Fruit fly (Drosophila melanogaster) whole organism, embryonic: Measurements from ENCODE around the gene CG7367.

ENCODE experiments used
- Atf-2 ChIP-seq: fragments of 200-800 bp; sonication (Bioruptor generic); optimal IDR thresholded peaks from 2 replicates; lab custom pipeline; 2016; ENCODE audit warnings: missing biosample characterization, missing genetic modification characterization
- Awh ChIP-seq: fragments of 200-800 bp; sonication (Bioruptor generic); IDR thresholded peaks from 2 replicates; pipeline ENCODE4, ENCODE4 v1.3.6; 2022; ENCODE audit warnings: missing biosample characterization, missing genetic modification characterization
- Blimp-1 ChIP-seq: fragments of 200-800 bp; sonication (Bioruptor generic); optimal IDR thresholded peaks from 3 replicates; lab custom pipeline; 2018; ENCODE audit warnings: missing biosample characterization, missing genetic modification characterization, mild to moderate bottlenecking, moderate library complexity, missing genetic modification reagents
- CG10267 ChIP-seq: fragments of 200-800 bp; sonication (Bioruptor generic); optimal IDR thresholded peaks from 2 replicates; lab custom pipeline; 2018; ENCODE audit warnings: missing biosample characterization, mild to moderate bottlenecking, missing genetic modification characterization, moderate library complexity
- CG10565 ChIP-seq: fragments of 200-800 bp; sonication (Bioruptor generic); optimal IDR thresholded peaks from 3 replicates; lab custom pipeline; 2016; ENCODE audit warnings: missing biosample characterization, mild to moderate bottlenecking, missing genetic modification characterization
- CG11398 ChIP-seq: fragments of 200-800 bp; sonication (Bioruptor generic); optimal IDR thresholded peaks from 2 replicates; lab custom pipeline; 2016; ENCODE audit warnings: missing biosample characterization, missing genetic modification characterization
- CG11504 ChIP-seq: fragments of 200-800 bp; sonication (Bioruptor generic); optimal IDR thresholded peaks from 3 replicates; lab custom pipeline; 2019; ENCODE audit warnings: missing biosample characterization, mild to moderate bottlenecking, missing genetic modification characterization, moderate library complexity
- CG12299 ChIP-seq: fragments of 200-800 bp; sonication (Bioruptor generic); optimal IDR thresholded peaks from 2 replicates; lab custom pipeline; 2018; ENCODE audit warnings: missing biosample characterization, mild to moderate bottlenecking, missing genetic modification characterization
- CG12942 ChIP-seq: fragments of 200-800 bp; sonication (Bioruptor generic); optimal IDR thresholded peaks from 3 replicates; lab custom pipeline; 2016; ENCODE audit warnings: missing biosample characterization, missing genetic modification characterization
- CG1602 ChIP-seq: fragments of 200-800 bp; sonication (Bioruptor generic); optimal IDR thresholded peaks from 3 replicates; lab custom pipeline; 2016; ENCODE audit warnings: missing biosample characterization, missing genetic modification characterization
- CG16779 ChIP-seq: fragments of 200-800 bp; sonication (Bioruptor generic); IDR thresholded peaks from 2 replicates; pipeline ENCODE4 v1.3.6; 2022; ENCODE audit warnings: missing biosample characterization, missing genetic modification characterization
- CG16813 ChIP-seq: fragments of 200-800 bp; sonication (Bioruptor generic); IDR thresholded peaks from 3 replicates; pipeline ENCODE4 v1.3.6; 2022; ENCODE audit warnings: missing biosample characterization, missing genetic modification characterization; ENCODE audit not compliant: partially characterized antibody
- CG2116 ChIP-seq: fragments of 200-800 bp; sonication (Bioruptor generic); optimal IDR thresholded peaks from 3 replicates; lab custom pipeline; 2018; ENCODE audit warnings: missing biosample characterization, mild to moderate bottlenecking, missing genetic modification characterization
- CG2678 ChIP-seq: fragments of 200-800 bp; sonication (Bioruptor generic); optimal IDR thresholded peaks from 3 replicates; lab custom pipeline; 2019; ENCODE audit warnings: missing biosample characterization, mild to moderate bottlenecking, missing genetic modification characterization, moderate library complexity
- CG3995 ChIP-seq: fragments of 200-800 bp; sonication (Bioruptor generic); optimal IDR thresholded peaks from 3 replicates; lab custom pipeline; 2016; ENCODE audit warnings: missing biosample characterization, missing genetic modification characterization
- CG7372 ChIP-seq: fragments of 200-800 bp; sonication (Bioruptor generic); IDR thresholded peaks from 2 replicates; pipeline ENCODE4 v1.3.6; 2022; ENCODE audit warnings: missing biosample characterization, missing genetic modification characterization
- CG7556 ChIP-seq: fragments of 200-800 bp; sonication (Bioruptor generic); optimal IDR thresholded peaks from 2 replicates; lab custom pipeline; 2017; ENCODE audit warnings: missing biosample characterization, mild to moderate bottlenecking, missing genetic modification characterization
- CG7745 ChIP-seq: fragments of 200-800 bp; sonication (Bioruptor generic); optimal IDR thresholded peaks from 2 replicates; lab custom pipeline; 2018; ENCODE audit warnings: missing biosample characterization, mild to moderate bottlenecking, missing genetic modification characterization, moderate library complexity
- CG7786 ChIP-seq: fragments of 200-800 bp; sonication (Bioruptor generic); optimal IDR thresholded peaks from 2 replicates; lab custom pipeline; 2016; ENCODE audit warnings: missing biosample characterization, missing genetic modification characterization
- CG8089 ChIP-seq: fragments of 200-800 bp; sonication (Bioruptor generic); optimal IDR thresholded peaks from 3 replicates; lab custom pipeline; 2016; ENCODE audit warnings: missing biosample characterization, missing genetic modification characterization
- CG9215 ChIP-seq: fragments of 200-800 bp; sonication (Bioruptor generic); IDR thresholded peaks from 2 replicates; pipeline ENCODE4 v1.3.6; 2022; ENCODE audit warnings: missing biosample characterization, missing genetic modification characterization
- CG9932 ChIP-seq: fragments of 200-800 bp; sonication (Bioruptor generic); IDR thresholded peaks from 2 replicates; pipeline ENCODE4 v1.3.6; 2022; ENCODE audit warnings: missing biosample characterization, missing genetic modification characterization
- Dp ChIP-seq: fragments of 200-800 bp; sonication (Bioruptor generic); optimal IDR thresholded peaks from 2 replicates; lab custom pipeline; 2018; ENCODE audit warnings: missing biosample characterization, mild to moderate bottlenecking, missing genetic modification characterization, moderate library complexity
- E2f1 ChIP-seq: fragments of 200-800 bp; sonication (Bioruptor generic); IDR thresholded peaks from 2 replicates; pipeline ENCODE4 v1.3.6; 2022; ENCODE audit warnings: missing biosample characterization, missing genetic modification characterization
- Elba2 ChIP-seq: fragments of 200-800 bp; sonication (Bioruptor generic); optimal IDR thresholded peaks from 3 replicates; lab custom pipeline; 2016; ENCODE audit warnings: missing biosample characterization, missing genetic modification characterization
- HLH3B ChIP-seq: fragments of 200-800 bp; sonication (Bioruptor generic); IDR thresholded peaks from 2 replicates; pipeline ENCODE4 v1.3.6; 2022; ENCODE audit warnings: missing biosample characterization, missing genetic modification characterization
- HLHmδ ChIP-seq: fragments of 200-800 bp; sonication (Bioruptor generic); optimal IDR thresholded peaks from 2 replicates; lab custom pipeline; 2018; ENCODE audit warnings: missing biosample characterization, mild to moderate bottlenecking, missing genetic modification characterization, moderate library complexity
- Hey ChIP-seq: fragments of 200-800 bp; sonication (Bioruptor generic); optimal IDR thresholded peaks from 3 replicates; lab custom pipeline; 2018; ENCODE audit warnings: missing biosample characterization, mild to moderate bottlenecking, missing genetic modification characterization
- Hmx ChIP-seq: fragments of 200-800 bp; sonication (Bioruptor generic); optimal IDR thresholded peaks from 2 replicates; lab custom pipeline; 2016; ENCODE audit warnings: missing biosample characterization, missing genetic modification characterization
- Kr ChIP-seq: fragments of 200-800 bp; sonication (Bioruptor generic); optimal IDR thresholded peaks from 2 replicates; lab custom pipeline; 2017; ENCODE audit warnings: missing biosample characterization, mild to moderate bottlenecking, missing genetic modification characterization
- Lhr ChIP-seq: fragments of 200-800 bp; sonication (Bioruptor generic); optimal IDR thresholded peaks from 3 replicates; lab custom pipeline; 2017; ENCODE audit warnings: mild to moderate bottlenecking, missing biosample characterization, missing genetic modification reagents, missing genetic modification characterization
- Med ChIP-seq: fragments of 200-800 bp; sonication (Bioruptor generic); peaks from one replicate; lab custom pipeline; 2016; ENCODE audit warnings: missing biosample characterization, missing genetic modification characterization, mild to moderate bottlenecking, inconsistent platforms, moderate library complexity
- Sox102F ChIP-seq: fragments of 200-800 bp; sonication (Bioruptor generic); optimal IDR thresholded peaks from 2 replicates; lab custom pipeline; 2018; ENCODE audit warnings: missing biosample characterization, mild to moderate bottlenecking, missing genetic modification characterization, moderate library complexity
- aop ChIP-seq: fragments of 200-800 bp; sonication (Bioruptor generic); IDR thresholded peaks from 2 replicates; pipeline ENCODE4 v1.3.6; 2022; ENCODE audit warnings: missing biosample characterization, missing genetic modification characterization
- az2 ChIP-seq: fragments of 200-800 bp; sonication (Bioruptor generic); optimal IDR thresholded peaks from 3 replicates; lab custom pipeline; 2016; ENCODE audit warnings: missing biosample characterization, missing genetic modification characterization
- cas ChIP-seq: fragments of 200-800 bp; sonication (Bioruptor generic); IDR thresholded peaks from 2 replicates; pipeline ENCODE4 v1.3.6; 2022; ENCODE audit warnings: missing biosample characterization, missing genetic modification characterization
- chn ChIP-seq: fragments of 200-800 bp; sonication (Bioruptor generic); optimal IDR thresholded peaks from 2 replicates; lab custom pipeline; 2016; ENCODE audit warnings: missing biosample characterization, missing genetic modification characterization
- dati ChIP-seq: fragments of 200-800 bp; sonication (Bioruptor generic); IDR thresholded peaks from 2 replicates; pipeline ENCODE4 v1.3.6; 2022; ENCODE audit warnings: missing biosample characterization, missing genetic modification characterization
- dpn ChIP-seq, 2 experiments: fragments of 200-800 bp; sonication (Bioruptor generic); optimal IDR thresholded peaks; 3 replicates each; lab custom pipeline; 2016; ENCODE audit warnings: missing biosample characterization in 2 of 2, missing genetic modification characterization in 2 of 2
- dysf ChIP-seq: fragments of 200-800 bp; sonication (Bioruptor generic); IDR thresholded peaks from 3 replicates; pipeline ENCODE4 v1.3.6; 2022; ENCODE audit warnings: missing biosample characterization, missing genetic modification characterization
- exex ChIP-seq: fragments of 200-800 bp; sonication (Bioruptor generic); optimal IDR thresholded peaks from 4 replicates; lab custom pipeline; 2018; ENCODE audit warnings: missing biosample characterization, mild to moderate bottlenecking, missing genetic modification characterization, moderate library complexity
- gro ChIP-seq: fragments of 200-800 bp; sonication (Bioruptor generic); optimal IDR thresholded peaks from 2 replicates; lab custom pipeline; 2016; ENCODE audit warnings: missing biosample characterization, missing genetic modification characterization
- h ChIP-seq: fragments of >200 bp; optimal IDR thresholded peaks from 2 replicates; lab custom pipeline; 2017
- ind ChIP-seq: fragments of 200-800 bp; sonication (Bioruptor generic); optimal IDR thresholded peaks from 3 replicates; lab custom pipeline; 2016; ENCODE audit warnings: missing biosample characterization, missing genetic modification characterization
- insv ChIP-seq, 2 experiments: fragments of 200-800 bp; sonication (Bioruptor generic); optimal IDR thresholded peaks; 3 replicates each; lab custom pipeline; 2016 to 2018; ENCODE audit warnings: missing biosample characterization in 2 of 2, missing genetic modification characterization in 2 of 2
- kni ChIP-seq: fragments of 200-800 bp; sonication (Bioruptor generic); optimal IDR thresholded peaks from 3 replicates; lab custom pipeline; 2017; ENCODE audit warnings: mild to moderate bottlenecking, missing biosample characterization, missing genetic modification reagents, missing genetic modification characterization
- odd ChIP-seq: fragments of 200-800 bp; sonication (Bioruptor generic); optimal IDR thresholded peaks from 2 replicates; lab custom pipeline; 2017; ENCODE audit warnings: missing biosample characterization, mild to moderate bottlenecking, missing genetic modification characterization
- pita ChIP-seq: fragments of 200-800 bp; sonication (Bioruptor generic); optimal IDR thresholded peaks from 2 replicates; lab custom pipeline; 2017; ENCODE audit warnings: missing biosample characterization, mild to moderate bottlenecking, missing genetic modification characterization
- run ChIP-seq: fragments of 200-800 bp; sonication (Bioruptor generic); optimal IDR thresholded peaks from 3 replicates; lab custom pipeline; 2018; ENCODE audit warnings: missing biosample characterization, mild to moderate bottlenecking, missing genetic modification characterization
- schlank ChIP-seq: fragments of 200-800 bp; sonication (Bioruptor generic); optimal IDR thresholded peaks from 2 replicates; lab custom pipeline; 2018; ENCODE audit warnings: missing biosample characterization, mild to moderate bottlenecking, missing genetic modification characterization
- sisA ChIP-seq: fragments of 200-800 bp; sonication (Bioruptor generic); IDR thresholded peaks from 2 replicates; pipeline ENCODE4 v1.3.6; 2022; ENCODE audit warnings: missing biosample characterization, missing genetic modification characterization
- tna ChIP-seq: fragments of 200-800 bp; sonication (Bioruptor generic); IDR thresholded peaks from 2 replicates; pipeline ENCODE4 v1.3.6; 2022; ENCODE audit warnings: missing biosample characterization, missing genetic modification characterization; ENCODE audit not compliant: partially characterized antibody

CG7367 gene

DNA sequence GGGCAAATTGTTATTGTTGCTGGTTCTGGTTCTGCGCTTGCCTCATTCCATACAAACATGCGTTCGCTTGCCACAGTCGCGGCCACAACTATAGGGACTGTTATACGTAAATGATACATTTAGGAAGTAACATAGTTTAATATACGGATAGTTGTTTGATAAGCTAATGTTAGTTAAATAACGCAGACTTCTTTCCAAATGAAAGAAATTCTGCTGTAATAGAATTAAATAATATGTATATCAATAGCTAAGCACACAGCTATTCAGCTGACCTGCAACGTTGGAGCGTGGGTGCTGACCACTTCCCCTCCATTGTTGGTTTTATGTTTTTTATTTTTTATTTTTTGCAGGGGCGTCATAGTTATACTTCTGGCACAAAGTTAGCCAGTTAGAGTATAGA, 4.9 kb downstream of the CG7367 start (continued):
- TF ChIP-seq ind (GFP tag; lab: Kevin White, UChicago) (peak; percentile 51), Blimp-1 (GFP tag; lab: Kevin White, UChicago) (peak; percentile 63), CG16813 (GFP tag; lab: Robert Waterston, UW) (no peak), CG7745 (tag; lab: Kevin White, UChicago) (no peak), sisA (GFP tag; lab: Robert Waterston, UW) (peak; percentile 53), CG12299 (tag; lab: Kevin White, UChicago) (peak; percentile 16), CG8089 (GFP tag; lab: Kevin White, UChicago) (no peak), CG7372 (GFP tag; lab: Robert Waterston, UW) (peak; percentile 68), run (tag; lab: Kevin White, UChicago) (peak; percentile 39), CG11504 (tag; lab: Kevin White, UChicago) (peak; percentile 79), chn (GFP tag; lab: Kevin White, UChicago) (peak; percentile 37), CG1602 (GFP tag; lab: Kevin White, UChicago) (peak; percentile 0), Atf-2 (GFP tag; lab: Kevin White, UChicago) (peak; percentile 28), aop (GFP tag; lab: Robert Waterston, UW) (no peak), CG10267 (tag; lab: Kevin White, UChicago) (peak; percentile 52), az2 (GFP tag; lab: Kevin White, UChicago) (peak; percentile 51), CG9932 (GFP tag; lab: Robert Waterston, UW) (peak; percentile 31; the same call in 1 of the 2 replicates), kni (GFP tag; lab: Kevin White, UChicago) (no peak), tna (GFP tag; lab: Robert Waterston, UW) (no peak), CG11398 (no peak), CG16779 (GFP tag; lab: Robert Waterston, UW) (no peak), Lhr (GFP tag; lab: Kevin White, UChicago) (no peak), dysf (GFP tag; lab: Robert Waterston, UW) (peak; percentile 74), Awh (GFP tag; lab: Robert Waterston, UW) (peak; percentile 63; the same call in 1 of the 2 replicates), gro (GFP tag; lab: Kevin White, UChicago) (peak; percentile 41), Hmx (GFP tag; lab: Kevin White, UChicago) (no peak), Sox102F (peak; percentile 74), exex (tag; lab: Kevin White, UChicago) (no peak), E2f1 (GFP tag; lab: Robert Waterston, UW) (peak; percentile 45; the same call in 1 of the 2 replicates), dpn (GFP tag; optimal IDR thresholded peaks at IDR 0.05; lab: Kevin White, UChicago) (peak; percentile 34 to 54), Hey (tag; lab: Kevin White, UChicago) (no peak), CG7786 (no peak), insv (GFP tag; optimal IDR thresholded peaks at IDR 0.05; lab: Kevin White, UChicago) (no peak), schlank (no peak), CG7556 (GFP tag; lab: Kevin White, UChicago) (peak; percentile 53), dati (GFP tag; lab: Robert Waterston, UW) (no peak), odd (peak; percentile 4), CG9215 (GFP tag; lab: Robert Waterston, UW) (peak; percentile 49), h (no peak), Elba2 (GFP tag; lab: Kevin White, UChicago) (no peak), Dp (GFP tag; lab: Kevin White, UChicago) (no peak), HLHmδ (GFP tag; lab: Kevin White, UChicago) (no peak), CG10565 (GFP tag; lab: Kevin White, UChicago) (no peak), pita (GFP tag; lab: Kevin White, UChicago) (no peak), cas (GFP tag; lab: Robert Waterston, UW) (no peak), Kr (GFP tag; lab: Kevin White, UChicago) (no peak), CG12942 (GFP tag; lab: Kevin White, UChicago) (peak; percentile 14), HLH3B (GFP tag; lab: Robert Waterston, UW) (peak; percentile 73), CG2116 (GFP tag; lab: Kevin White, UChicago) (peak; percentile 6), CG3995 (GFP tag; lab: Kevin White, UChicago) (no peak), Med (GFP tag; lab: Kevin White, UChicago) (peak; percentile 89), CG2678 (peak; percentile 72)
